Fruit fly (Drosophila melanogaster) S2 (cell line): ENCODE results near the gene CG45073.

Experiments used
- CG8478 ChIP-seq: fragments of >200 bp; optimal IDR thresholded peaks from 2 replicates; lab custom pipeline; 2018
- CTCF ChIP-seq, 2 experiments: fragments of >200 bp; optimal IDR thresholded peaks; 2 replicates each; lab custom pipeline; 2018

Gene CG45073

DNA sequence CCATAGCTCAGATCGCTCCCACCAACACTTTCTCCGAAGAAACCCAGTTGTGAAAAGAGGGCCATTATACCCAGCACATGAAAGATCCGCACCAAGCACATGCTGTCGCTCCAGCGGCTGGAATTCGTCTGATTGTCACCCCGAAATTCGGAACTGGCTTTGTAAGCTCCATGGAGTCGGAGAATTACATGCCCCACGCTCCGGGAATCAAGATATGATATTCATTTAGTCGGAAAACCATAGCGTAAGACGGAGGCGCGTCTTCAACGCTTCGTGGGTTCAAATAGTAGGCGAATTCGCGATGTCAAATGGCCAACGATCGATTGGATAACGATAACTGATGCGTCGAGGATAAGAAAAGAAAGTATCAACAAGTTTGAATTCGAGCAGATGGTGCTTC is at the start of gene CG45073:
Gene CG45073, minus strand, starts transcription at position 101 of the 400 bp plus-strand sequence.
- no peak for TF ChIP-seq CG8478 (lab: Kevin White, UChicago)

DNA sequence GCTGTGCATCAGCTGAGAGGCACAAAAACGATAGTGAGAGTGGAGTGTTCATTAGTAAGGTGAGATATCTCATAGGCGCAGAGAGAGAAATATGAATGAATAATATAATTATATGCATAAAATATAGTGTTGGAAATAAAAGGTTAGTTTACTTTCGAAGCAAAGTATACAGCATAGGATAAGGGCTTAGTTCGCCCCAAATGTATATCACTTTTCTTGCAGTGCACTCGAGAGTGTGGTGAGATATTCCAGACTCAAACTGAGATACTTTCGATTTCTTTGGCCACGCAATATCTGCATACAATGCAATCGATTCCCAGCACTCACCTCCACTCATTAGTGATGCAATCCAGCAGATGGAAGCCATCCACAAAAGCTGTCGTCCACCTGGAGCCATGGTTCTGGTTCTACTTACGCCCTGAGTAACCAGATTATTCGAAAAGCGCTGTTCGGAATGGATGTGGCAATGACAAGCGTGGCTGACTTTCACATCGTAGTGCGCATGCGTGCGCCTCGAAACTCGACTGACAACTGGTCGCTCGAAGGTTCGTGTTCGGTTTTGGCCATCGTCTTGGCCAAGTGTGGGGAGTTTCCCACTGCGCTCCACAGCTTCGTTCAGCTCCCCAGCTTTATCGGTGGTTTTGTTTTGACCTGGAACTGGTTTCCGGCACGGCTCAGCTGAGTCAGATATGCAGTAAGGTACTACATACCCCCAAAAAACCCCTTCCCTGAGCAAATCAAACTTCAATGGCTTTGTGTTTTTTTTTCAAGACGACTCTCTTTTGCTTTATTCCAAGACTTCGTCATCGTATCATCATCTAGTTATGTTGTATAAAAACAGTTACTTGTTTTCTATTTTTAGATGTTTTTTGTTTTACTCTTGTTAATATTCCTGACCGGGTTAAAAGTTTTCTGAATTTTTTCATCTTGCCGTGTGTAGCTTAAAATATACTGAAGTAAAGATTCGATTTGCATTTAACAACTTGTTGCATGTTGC is 46.4 kb upstream of the CG45073 start, which contains the start of gene Rsod:
Gene Rsod, minus strand, starts transcription at position 537 of the 997 bp plus-strand sequence.
- TF ChIP-seq CG8478 (lab: Kevin White, UChicago) (no peak), CTCF (optimal IDR thresholded peaks at IDR 0.05; lab: Kevin White, UChicago) (no peak)

DNA sequence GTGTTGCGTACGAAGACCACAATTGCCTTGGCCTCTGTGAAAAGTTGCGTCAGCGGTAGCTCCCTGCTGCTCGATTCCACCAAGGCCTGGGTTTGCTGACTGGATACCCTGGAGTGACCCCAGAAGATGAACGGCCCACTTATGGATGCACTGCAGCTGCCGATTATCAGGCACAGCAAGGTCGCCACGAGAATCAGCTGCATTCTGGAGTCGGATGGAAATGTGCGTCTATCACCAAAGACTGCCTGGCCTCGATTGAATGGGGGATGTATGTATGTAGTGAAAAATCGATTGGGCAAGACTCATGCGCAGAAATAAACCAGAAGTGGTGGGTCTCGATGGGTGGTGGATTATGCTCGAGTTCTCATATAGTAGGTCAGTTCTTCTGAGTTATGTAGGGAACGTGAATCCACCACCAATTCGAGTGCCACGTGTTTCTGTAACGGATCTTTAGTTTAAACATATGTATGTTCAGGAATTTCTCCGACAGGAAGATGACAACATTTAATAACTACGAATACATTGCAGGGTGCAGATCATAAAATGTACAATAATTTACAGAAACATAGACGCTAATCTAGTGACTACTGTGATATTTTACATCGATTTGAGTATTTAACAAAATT is 41.7 kb upstream of the CG45073 start, which contains the start of gene VhaAC45RP:
Gene VhaAC45RP, minus strand, starts transcription at position 261 of the 626 bp plus-strand sequence.
- TF ChIP-seq CG8478 (lab: Kevin White, UChicago) = no peak
- no peak for TF ChIP-seq CTCF (optimal IDR thresholded peaks at IDR 0.05; lab: Kevin White, UChicago)

DNA sequence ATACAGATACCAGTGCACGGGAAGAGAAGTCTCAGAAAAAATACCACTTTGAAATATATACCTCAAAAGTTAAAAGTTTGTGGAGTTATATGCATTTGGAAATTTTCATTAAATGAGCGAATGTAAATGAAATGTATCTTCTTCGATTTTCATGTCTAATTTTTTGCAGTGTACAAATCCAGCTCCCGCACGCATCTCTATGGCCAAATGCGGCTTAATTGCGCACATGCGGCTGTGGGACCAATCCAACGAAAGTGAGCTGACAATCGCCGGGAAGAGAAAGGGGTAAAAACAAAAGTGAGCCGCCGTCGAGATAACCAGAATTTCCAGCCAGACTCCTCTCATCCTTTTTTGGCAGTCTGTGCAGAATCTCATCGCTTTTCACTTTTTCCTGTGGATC is 39.6 kb upstream of the CG45073 start:
- TF ChIP-seq CTCF (optimal IDR thresholded peaks at IDR 0.05; lab: Kevin White, UChicago) (no peak), CG8478 (lab: Kevin White, UChicago) (no peak)

DNA sequence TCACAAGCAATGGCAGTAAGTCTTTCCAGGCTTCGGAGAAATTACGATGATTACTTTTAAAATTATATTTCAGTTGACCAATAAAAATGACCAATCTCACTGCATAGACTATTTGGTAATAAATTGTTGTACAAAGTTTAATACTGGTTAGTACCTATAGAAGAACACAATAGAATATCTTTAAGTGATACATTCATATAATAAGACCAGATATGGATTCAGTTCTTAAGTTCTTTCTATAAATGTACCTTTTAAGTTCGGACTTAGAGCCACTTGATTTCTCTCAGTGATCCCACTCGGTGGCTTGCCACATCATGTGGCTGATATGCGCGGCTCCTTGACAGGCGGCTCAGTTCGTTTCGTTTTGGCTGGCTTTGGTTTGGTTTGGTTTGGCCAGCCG is 38.7 kb upstream of the CG45073 start:
- TF ChIP-seq CG8478 (lab: Kevin White, UChicago) (no peak), CTCF (optimal IDR thresholded peaks at IDR 0.05; lab: Kevin White, UChicago) (no peak)

DNA sequence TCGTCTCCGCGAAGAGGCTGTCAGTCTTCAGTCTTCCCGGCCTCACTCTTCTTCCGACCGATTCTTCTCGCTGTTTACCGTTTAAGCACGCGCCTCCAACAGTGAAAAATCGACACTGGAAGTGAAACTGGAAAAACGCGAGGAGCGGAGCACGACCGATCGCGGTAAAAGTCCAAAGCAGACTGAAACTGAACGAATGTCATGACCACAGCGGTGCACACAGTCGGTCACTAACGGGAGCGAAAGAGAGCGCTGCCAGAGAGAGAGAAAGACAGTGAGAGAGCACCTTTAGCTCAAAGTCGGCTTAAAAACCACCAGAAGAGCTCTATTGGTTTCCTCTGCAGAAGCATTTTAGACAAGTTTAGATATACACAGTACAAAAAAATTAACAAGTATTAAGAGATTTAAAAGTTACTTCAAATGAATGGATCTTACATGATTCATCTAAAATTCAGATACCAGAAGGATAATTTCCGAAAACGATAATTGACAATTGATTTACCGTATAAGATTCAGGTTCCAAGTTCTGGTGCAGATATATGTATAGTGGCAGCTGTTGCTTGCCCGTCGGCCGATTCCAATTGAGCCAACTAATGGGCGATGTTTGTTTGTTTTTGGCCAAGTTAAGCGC is 35.9 kb upstream of the CG45073 start, which contains the start of gene CG11498:
Gene CG11498, minus strand, starts transcription at position 162 of the 631 bp plus-strand sequence.
- TF ChIP-seq CTCF (optimal IDR thresholded peaks at IDR 0.05; lab: Kevin White, UChicago) = no peak
- TF ChIP-seq CG8478 (lab: Kevin White, UChicago) = no peak

DNA sequence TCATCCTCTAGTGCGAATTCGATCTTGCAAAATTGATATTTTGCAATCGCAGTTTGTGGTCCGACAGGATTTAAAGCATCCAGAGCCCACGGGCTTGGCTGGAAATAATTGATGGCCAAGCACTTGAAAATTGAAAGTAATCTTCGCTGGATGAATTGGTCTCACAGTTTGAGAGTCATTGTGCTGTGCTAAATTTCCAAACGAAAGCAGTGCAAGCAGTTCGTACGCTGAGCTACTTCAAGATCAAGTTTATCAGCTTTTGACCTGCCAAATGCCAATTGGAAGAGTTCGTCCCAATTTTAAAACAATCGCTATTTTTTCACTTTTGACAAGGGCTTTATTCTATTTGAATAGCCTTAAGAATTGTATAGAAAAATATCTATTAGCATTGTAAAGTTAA is 29.3 kb upstream of the CG45073 start:
- no peak for TF ChIP-seq CG8478 (lab: Kevin White, UChicago)
- TF ChIP-seq CTCF (optimal IDR thresholded peaks at IDR 0.05; lab: Kevin White, UChicago) = peak in 1 of 2 experiments; percentile 56

DNA sequence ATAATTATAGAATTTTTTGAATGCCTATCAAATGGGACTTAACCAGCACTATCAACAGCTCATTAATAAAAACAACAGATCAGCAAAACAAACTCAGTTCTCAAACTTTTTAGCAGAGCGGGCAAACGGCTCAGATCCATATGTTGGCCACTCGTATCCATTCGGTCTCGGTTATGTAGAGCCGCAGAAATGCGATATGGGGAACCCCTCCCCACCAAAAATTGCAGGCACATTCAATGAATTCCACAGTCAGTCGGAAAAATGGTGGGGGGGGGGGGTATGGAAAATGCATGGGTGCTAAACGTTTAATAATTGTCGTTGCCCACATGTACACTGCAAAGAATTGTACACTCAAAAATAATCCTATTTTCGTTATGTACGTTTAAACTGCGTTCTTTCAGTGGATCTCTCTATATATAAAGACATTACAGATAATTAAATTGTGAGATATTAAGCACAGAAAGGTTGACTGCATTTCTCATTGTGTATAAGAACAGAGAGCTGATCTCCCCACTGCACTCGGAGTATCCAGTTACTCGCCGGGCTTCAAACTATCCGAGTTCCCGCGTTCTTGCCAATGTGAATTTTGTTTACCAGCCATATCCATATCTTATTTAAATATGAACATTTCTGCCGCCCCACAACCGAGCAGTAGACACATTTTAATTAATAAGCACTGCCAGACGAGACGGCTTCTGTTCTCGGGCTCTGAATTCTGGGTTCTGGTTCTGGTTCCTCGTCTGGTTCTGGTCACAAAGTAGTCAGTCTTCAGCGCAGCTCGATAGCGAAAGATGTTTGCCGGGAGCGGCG is 27.0 kb upstream of the CG45073 start, which contains the start of gene CG15529:
Gene CG15529, plus strand, starts transcription at position 760 of the 810 bp plus-strand sequence.
- no peak for TF ChIP-seq CTCF (optimal IDR thresholded peaks at IDR 0.05; lab: Kevin White, UChicago)
- no peak for TF ChIP-seq CG8478 (lab: Kevin White, UChicago)

DNA sequence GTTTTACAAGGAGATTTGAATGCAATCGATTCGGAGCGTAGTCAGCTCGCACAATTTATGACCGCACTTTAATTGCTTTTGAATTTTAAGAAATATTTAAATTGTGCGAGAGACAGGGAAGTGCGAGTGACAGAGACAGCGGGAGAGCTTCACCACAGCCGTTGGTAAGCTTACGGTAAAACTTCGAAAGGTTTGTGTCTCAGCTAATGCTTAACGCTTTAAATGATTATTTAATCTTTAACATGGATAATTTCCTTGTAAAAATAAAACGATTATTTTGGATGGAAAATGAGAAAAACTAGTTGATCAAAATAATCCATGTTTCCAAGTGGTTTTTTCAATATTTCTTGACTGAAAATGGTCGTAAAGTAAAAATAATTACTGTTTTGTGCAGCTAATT is 26.1 kb upstream of the CG45073 start:
- TF ChIP-seq CTCF (optimal IDR thresholded peaks at IDR 0.05; lab: Kevin White, UChicago) (no peak), CG8478 (lab: Kevin White, UChicago) (no peak)

DNA sequence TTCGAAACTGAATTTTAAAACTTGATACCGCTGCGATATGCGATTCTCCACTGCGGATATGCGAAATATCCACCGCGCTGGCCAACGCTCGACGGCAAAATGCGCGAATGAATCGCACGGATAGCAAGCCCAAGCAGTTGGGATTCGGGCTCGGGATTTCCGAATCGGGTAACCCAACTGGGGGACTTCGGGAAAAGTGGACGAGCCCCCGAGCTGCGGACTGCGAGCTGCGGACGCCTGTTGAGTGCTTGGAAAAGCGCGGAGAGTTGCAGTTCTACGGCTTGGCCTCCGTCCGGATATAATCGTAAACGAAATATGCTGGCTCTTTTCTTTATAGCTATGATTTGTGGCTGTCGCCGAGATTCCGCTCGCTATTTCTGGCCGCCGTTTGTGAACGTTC is 25.0 kb upstream of the CG45073 start, which contains the start of gene AdoR:
Gene AdoR, minus strand, starts transcription at position 101 of the 400 bp plus-strand sequence.
- TF ChIP-seq CTCF (optimal IDR thresholded peaks at IDR 0.05; lab: Kevin White, UChicago) = no peak
- no peak for TF ChIP-seq CG8478 (lab: Kevin White, UChicago)

DNA sequence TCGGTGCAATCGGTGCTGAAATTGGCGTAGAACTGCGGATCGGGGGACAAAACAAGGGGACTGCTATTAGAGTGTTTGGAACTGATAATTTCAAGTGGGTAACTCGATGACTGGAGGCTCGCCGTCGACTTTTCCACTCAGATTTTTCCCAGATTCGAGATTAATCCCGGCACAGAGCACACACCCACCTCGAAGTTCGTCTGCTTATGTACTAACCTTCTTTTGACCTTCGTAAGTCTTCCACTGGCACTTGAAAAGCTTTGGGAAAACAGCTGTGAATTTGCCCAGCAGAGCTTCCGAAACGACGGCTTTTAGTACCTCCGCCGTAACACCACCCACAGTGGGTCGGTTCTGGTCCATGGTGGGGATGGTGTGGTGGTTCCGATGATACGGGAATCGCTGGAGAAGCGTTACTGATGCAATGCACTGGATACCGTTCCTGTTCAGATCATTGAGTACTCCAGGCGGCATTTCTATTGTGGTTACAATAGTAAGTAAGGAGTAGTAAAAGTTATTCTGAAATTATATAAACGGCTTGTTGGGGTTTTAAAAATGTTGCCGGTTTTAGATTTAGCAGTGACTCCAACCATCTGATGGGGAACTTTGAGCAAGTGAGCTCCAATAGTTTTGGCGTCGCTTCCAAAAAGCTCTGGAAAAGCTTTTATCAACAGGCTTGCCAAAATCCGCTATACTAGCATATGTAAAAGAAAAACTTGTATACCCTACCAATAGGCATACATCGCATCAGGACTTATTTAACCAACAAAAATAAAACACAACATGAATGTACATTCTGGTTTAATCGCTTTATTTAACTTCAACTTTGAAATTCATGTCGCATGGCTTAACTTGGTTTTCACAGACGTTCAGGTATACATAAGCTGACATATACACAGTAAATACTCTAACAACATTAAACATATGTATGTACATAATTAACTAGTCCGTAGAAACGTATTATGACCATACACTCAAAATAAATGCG is 9.8 kb upstream of the CG45073 start, which contains the start of gene Tpi:
Gene Tpi, minus strand, starts transcription at position 537 of the 985 bp plus-strand sequence.
- TF ChIP-seq CG8478 (lab: Kevin White, UChicago) = no peak
- TF ChIP-seq CTCF (optimal IDR thresholded peaks at IDR 0.05; lab: Kevin White, UChicago) = no peak

DNA sequence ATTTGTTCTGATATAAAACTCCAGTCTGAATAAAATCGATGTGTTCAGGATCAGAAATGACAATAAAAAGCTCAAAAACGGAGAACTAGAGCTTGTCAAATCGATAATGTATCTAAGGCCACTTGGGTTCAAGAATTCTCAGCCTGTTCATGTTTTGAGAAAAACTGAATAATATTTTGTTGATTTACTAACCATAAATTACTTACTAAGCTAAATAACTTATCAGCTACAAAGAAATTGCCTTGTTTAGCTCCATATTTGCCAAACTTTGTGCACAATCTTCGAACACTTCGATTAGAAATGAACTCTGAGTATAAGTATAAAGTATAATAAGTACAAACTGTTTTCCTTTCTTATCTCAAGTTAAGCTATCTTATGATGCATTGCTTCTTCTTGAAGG is 7.8 kb upstream of the CG45073 start, which contains the start of gene CG31029:
Gene CG31029, minus strand, starts transcription at position 101 of the 400 bp plus-strand sequence.
- no peak for TF ChIP-seq CG8478 (lab: Kevin White, UChicago)
- no peak for TF ChIP-seq CTCF (optimal IDR thresholded peaks at IDR 0.05; lab: Kevin White, UChicago)
